Worm (Caenorhabditis elegans): ENCODE measurements around the gene C34C12.1.

C34C12.1 gene

DNA sequence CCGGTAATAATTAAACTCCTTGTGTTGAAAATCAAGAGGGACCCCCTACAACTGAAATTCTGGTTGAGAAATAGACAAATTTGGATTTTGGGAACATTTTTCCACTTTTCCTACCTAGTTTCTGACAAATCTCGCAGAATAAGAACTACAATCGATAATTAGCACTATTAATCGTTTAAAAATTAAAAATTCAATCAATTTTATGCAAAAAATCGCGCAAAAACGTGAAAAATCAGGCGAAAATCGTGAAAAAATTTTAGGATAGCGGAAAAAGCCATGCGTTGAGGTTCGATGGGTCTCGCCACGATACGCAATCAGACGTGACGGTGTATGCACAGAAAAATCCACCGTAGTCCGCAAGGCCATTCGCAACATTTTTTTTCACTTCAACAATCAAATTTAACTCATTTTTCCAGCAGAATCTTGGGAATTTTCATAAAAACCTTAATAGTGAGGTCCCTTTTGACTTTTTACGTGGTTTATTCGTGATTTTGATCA, 51.0 kb downstream of the C34C12.1 start, which contains the start of gene lias-1 (continued):
- TF ChIP-seq nhr-111 (GFP tag; optimal IDR thresholded peaks at IDR 0.05) (no peak), tag-97 (GFP tag; IDR thresholded peaks at IDR 0.05) (no peak), lin-29 (GFP tag; IDR thresholded peaks at IDR 0.05) (no peak), mxl-3 (GFP tag; optimal IDR thresholded peaks at IDR 0.05) (peak; percentile 79), fkh-10 (GFP tag; optimal IDR thresholded peaks at IDR 0.05) (peak; percentile 52), ceh-62 (tag; optimal IDR thresholded peaks at IDR 0.05) (no peak), nhr-28 (tag; optimal IDR thresholded peaks at IDR 0.05) (peak; percentile 68), ceh-20 (GFP tag; IDR thresholded peaks at IDR 0.05) (no peak), nhr-77 (tag; optimal IDR thresholded peaks at IDR 0.05) (peak; percentile 84), nhr-25 (tag; optimal IDR thresholded peaks at IDR 0.05; ENCODE audit: borderline replicate concordance, insufficient read depth) (peak; percentile 55), madf-5 (GFP tag; IDR thresholded peaks at IDR 0.05) (no peak), ZK546.5 (tag; optimal IDR thresholded peaks at IDR 0.05) (peak in 1 of 2 experiments; percentile 32), mdt-29 (GFP tag; IDR thresholded peaks at IDR 0.05) (no peak), zfp-3 (GFP tag; conservative IDR thresholded peaks at IDR 0.05) (no peak), spr-1 (tag; optimal IDR thresholded peaks at IDR 0.05) (peak; percentile 24), lim-7 (GFP tag; IDR thresholded peaks at IDR 0.05) (no peak), Y5F2A.4 (GFP tag; optimal IDR thresholded peaks at IDR 0.05) (no peak), R02D3.7 (tag; optimal IDR thresholded peaks at IDR 0.05) (no peak), unc-62 (GFP tag; optimal IDR thresholded peaks at IDR 0.05 in 1 of 2) (peak in 1 of 2 experiments; percentile 89), unc-62 (tag; optimal IDR thresholded peaks at IDR 0.05) (no peak), hlh-11 (tag; optimal IDR thresholded peaks at IDR 0.05) (peak; percentile 69), D1046.2 (GFP tag; IDR thresholded peaks at IDR 0.05) (no peak), madf-9 (GFP tag; conservative IDR thresholded peaks at IDR 0.05) (no peak), ama-1 (optimal IDR thresholded peaks at IDR 0.05) (peak; percentile 92), ceh-32 (tag; optimal IDR thresholded peaks at IDR 0.05; ENCODE audit: poor library complexity) (no peak), T26A8.4 (GFP tag; IDR thresholded peaks at IDR 0.05) (peak; percentile 24; the same call in 1 of the 2 replicates), dmd-9 (GFP tag; IDR thresholded peaks at IDR 0.05) (no peak), zip-11 (GFP tag; IDR thresholded peaks at IDR 0.05) (no peak), lin-39 (tag; optimal IDR thresholded peaks at IDR 0.05) (no peak), zip-2 (tag; optimal IDR thresholded peaks at IDR 0.05) (no peak), duxl-1 (tag; optimal IDR thresholded peaks at IDR 0.05; ENCODE audit: poor library complexity) (peak; percentile 21), nhr-42 (GFP tag; IDR thresholded peaks at IDR 0.05) (no peak), F26F4.8 (GFP tag; conservative IDR thresholded peaks at IDR 0.05) (no peak), F10B5.3 (tag; optimal IDR thresholded peaks at IDR 0.05) (no peak), lsy-2 (tag; optimal IDR thresholded peaks at IDR 0.05) (peak; percentile 83 to 98), pqm-1 (tag; optimal IDR thresholded peaks at IDR 0.05) (no peak), fos-1 (tag; optimal IDR thresholded peaks at IDR 0.05) (no peak), daf-12 (tag; optimal IDR thresholded peaks at IDR 0.05) (no peak), dmd-8 (GFP tag; IDR thresholded peaks at IDR 0.05) (no peak), skn-1 (tag; optimal IDR thresholded peaks at IDR 0.05) (no peak), F37D6.2 (tag; optimal IDR thresholded peaks at IDR 0.05) (no peak), nhr-76 (tag; optimal IDR thresholded peaks at IDR 0.05) (no peak), unc-130 (GFP tag; optimal IDR thresholded peaks at IDR 0.05) (peak; percentile 8), mep-1 (tag; optimal IDR thresholded peaks at IDR 0.05) (peak; percentile 90), lir-3 (tag; optimal IDR thresholded peaks at IDR 0.05) (no peak), hif-1 (tag; optimal IDR thresholded peaks at IDR 0.05) (peak in 1 of 2 experiments; percentile 62), egl-43 (GFP tag; IDR thresholded peaks at IDR 0.05) (no peak), daf-16 (GFP tag; optimal IDR thresholded peaks at IDR 0.05) (no peak), daf-16 (tag; optimal IDR thresholded peaks at IDR 0.05) (peak; percentile 38), dmd-6 (GFP tag; IDR thresholded peaks at IDR 0.05) (peak; percentile 24; the same call in 1 of the 2 replicates), hlh-30 (tag; optimal IDR thresholded peaks at IDR 0.05; ENCODE audit: insufficient read depth) (peak; percentile 82), spr-3 (GFP tag; optimal IDR thresholded peaks at IDR 0.05) (no peak)

All from whole organism, L4 larva.